Fruit fly (Drosophila melanogaster) whole organism, embryonic: ENCODE data around the gene CG31921.
A peak's percentile ranks its signal among the peaks of the same experiment; 100 is the strongest.

Experiments used
- ATbp ChIP-seq: fragments of 200-800 bp; sonication (Bioruptor generic); optimal IDR thresholded peaks from 2 replicates; lab custom pipeline; 2017; ENCODE audit warnings: missing biosample characterization, mild to moderate bottlenecking, missing genetic modification characterization, missing genetic modification reagents
- CG10147 ChIP-seq: fragments of 200-800 bp; sonication (Bioruptor generic); optimal IDR thresholded peaks from 2 replicates; lab custom pipeline; 2019; ENCODE audit warnings: missing biosample characterization, mild to moderate bottlenecking, missing genetic modification characterization, moderate library complexity
- CG10274 ChIP-seq: fragments of 200-800 bp; sonication (Bioruptor generic); optimal IDR thresholded peaks from 3 replicates; lab custom pipeline; 2017; ENCODE audit warnings: missing biosample characterization, mild to moderate bottlenecking, missing genetic modification characterization
- CG10321 ChIP-seq: fragments of 200-800 bp; sonication (Bioruptor generic); IDR thresholded peaks from 2 replicates; pipeline ENCODE4 v1.3.6; 2022; ENCODE audit warnings: missing biosample characterization, missing genetic modification characterization
- CG12219 ChIP-seq: fragments of 200-800 bp; sonication (Bioruptor generic); optimal IDR thresholded peaks from 3 replicates; lab custom pipeline; 2018; ENCODE audit warnings: missing biosample characterization, mild to moderate bottlenecking, missing genetic modification characterization
- CG12659 ChIP-seq: fragments of 200-800 bp; sonication (Bioruptor generic); optimal IDR thresholded peaks from 3 replicates; lab custom pipeline; 2017; ENCODE audit warnings: mild to moderate bottlenecking, missing biosample characterization, missing genetic modification reagents, missing genetic modification characterization
- CG14965 ChIP-seq: fragments of 200-800 bp; sonication (Bioruptor generic); optimal IDR thresholded peaks from 2 replicates; lab custom pipeline; 2016; ENCODE audit warnings: missing biosample characterization, missing genetic modification characterization, borderline replicate concordance
- CG15514 ChIP-seq: fragments of 200-800 bp; sonication (Bioruptor generic); optimal IDR thresholded peaks from 3 replicates; lab custom pipeline; 2017; ENCODE audit warnings: missing biosample characterization, missing genetic modification characterization, mild to moderate bottlenecking, moderate library complexity, missing genetic modification reagents
- CG1602 ChIP-seq: fragments of 200-800 bp; sonication (Bioruptor generic); optimal IDR thresholded peaks from 3 replicates; lab custom pipeline; 2016; ENCODE audit warnings: missing biosample characterization, missing genetic modification characterization
- CG16863 ChIP-seq: fragments of 200-800 bp; sonication (Bioruptor generic); optimal IDR thresholded peaks from 3 replicates; lab custom pipeline; 2016; ENCODE audit warnings: missing biosample characterization, missing genetic modification characterization
- CG17328 ChIP-seq: fragments of 200-800 bp; sonication (Bioruptor generic); IDR thresholded peaks from 2 replicates; pipeline ENCODE4 v1.3.6; 2022; ENCODE audit warnings: missing biosample characterization, missing genetic modification characterization
- CG2202 ChIP-seq: fragments of 200-800 bp; sonication (Bioruptor generic); optimal IDR thresholded peaks from 2 replicates; lab custom pipeline; 2018; ENCODE audit warnings: missing biosample characterization, mild to moderate bottlenecking, missing genetic modification characterization
- CG30020 ChIP-seq: fragments of 200-800 bp; optimal IDR thresholded peaks from 2 replicates; lab custom pipeline; 2019; ENCODE audit warnings: missing biosample characterization, mild to moderate bottlenecking, missing genetic modification characterization, moderate library complexity
- CG43689 ChIP-seq: fragments of 200-800 bp; sonication (Bioruptor generic); IDR thresholded peaks from 2 replicates; pipeline ENCODE4 v1.3.6; 2022; ENCODE audit warnings: missing biosample characterization, missing genetic modification characterization
- CG4404 ChIP-seq: fragments of 200-800 bp; sonication (Bioruptor generic); IDR thresholded peaks from 2 replicates; pipeline ENCODE4 v1.3.6; 2022; ENCODE audit warnings: missing biosample characterization, missing genetic modification characterization
- CG4424 ChIP-seq: fragments of 200-800 bp; sonication (Bioruptor generic); optimal IDR thresholded peaks from 3 replicates; lab custom pipeline; 2016; ENCODE audit warnings: missing biosample characterization, missing genetic modification characterization
- CG6689 ChIP-seq: fragments of 200-800 bp; sonication (Bioruptor generic); IDR thresholded peaks from 2 replicates; pipeline ENCODE4 v1.3.6; 2022; ENCODE audit warnings: missing biosample characterization, missing genetic modification characterization
- CG7839 ChIP-seq: fragments of 200-800 bp; sonication (Bioruptor generic); optimal IDR thresholded peaks from 3 replicates; lab custom pipeline; 2018; ENCODE audit warnings: missing biosample characterization, mild to moderate bottlenecking, missing genetic modification characterization, moderate library complexity
- CG7987 ChIP-seq: fragments of 200-800 bp; sonication (Bioruptor generic); optimal IDR thresholded peaks from 2 replicates; lab custom pipeline; 2018; ENCODE audit warnings: missing biosample characterization, mild to moderate bottlenecking, missing genetic modification characterization, moderate library complexity
- CG8478 ChIP-seq: fragments of >200 bp; optimal IDR thresholded peaks from 2 replicates; lab custom pipeline; 2018
- Deaf1 ChIP-seq: fragments of 200-800 bp; optimal IDR thresholded peaks from 3 replicates; lab custom pipeline; 2019; ENCODE audit warnings: missing biosample characterization, mild to moderate bottlenecking, missing genetic modification characterization, moderate library complexity
- Dek ChIP-seq: fragments of 200-800 bp; sonication (Bioruptor generic); optimal IDR thresholded peaks from 3 replicates; lab custom pipeline; 2019; ENCODE audit warnings: missing biosample characterization, mild to moderate bottlenecking, missing genetic modification characterization, moderate library complexity
- Fer3 ChIP-seq: fragments of 200-800 bp; sonication (Bioruptor generic); optimal IDR thresholded peaks from 2 replicates; lab custom pipeline; 2018; ENCODE audit warnings: missing biosample characterization, mild to moderate bottlenecking, missing genetic modification characterization, moderate library complexity
- GATAe ChIP-seq: fragments of 200-800 bp; sonication (Bioruptor generic); conservative IDR thresholded peaks from 2 replicates; pipeline ENCODE4 v1.3.6; 2022; ENCODE audit warnings: missing biosample characterization, missing genetic modification characterization
- Jarid2 ChIP-seq: fragments of 200-800 bp; sonication (Bioruptor generic); optimal IDR thresholded peaks from 3 replicates; lab custom pipeline; 2017; ENCODE audit warnings: mild to moderate bottlenecking, missing biosample characterization, missing genetic modification reagents, missing genetic modification characterization
- Mad ChIP-seq: fragments of 200-800 bp; sonication (Bioruptor generic); optimal IDR thresholded peaks from 2 replicates; lab custom pipeline; 2016; ENCODE audit warnings: missing biosample characterization, missing genetic modification characterization
- Med ChIP-seq: fragments of 200-800 bp; sonication (Bioruptor generic); peaks from one replicate; lab custom pipeline; 2016; ENCODE audit warnings: missing biosample characterization, missing genetic modification characterization, mild to moderate bottlenecking, inconsistent platforms, moderate library complexity
- NFAT ChIP-seq: fragments of 200-800 bp; sonication (Bioruptor generic); IDR thresholded peaks from 2 replicates; pipeline ENCODE4 v1.3.6; 2022; ENCODE audit warnings: missing biosample characterization, missing genetic modification characterization
- NK7.1 ChIP-seq: fragments of 200-800 bp; sonication (Bioruptor generic); optimal IDR thresholded peaks from 3 replicates; lab custom pipeline; 2016; ENCODE audit warnings: missing biosample characterization, missing genetic modification characterization
- Nf-YA ChIP-seq: fragments of 200-800 bp; sonication (Bioruptor generic); IDR thresholded peaks from 2 replicates; pipeline ENCODE4 v1.3.6; 2022; ENCODE audit warnings: missing biosample characterization, missing genetic modification characterization
- Nf-YC ChIP-seq: fragments of 200-800 bp; optimal IDR thresholded peaks from 3 replicates; lab custom pipeline; 2019; ENCODE audit warnings: missing biosample characterization, mild to moderate bottlenecking, missing genetic modification characterization, moderate library complexity
- Sox102F ChIP-seq: fragments of 200-800 bp; sonication (Bioruptor generic); optimal IDR thresholded peaks from 2 replicates; lab custom pipeline; 2018; ENCODE audit warnings: missing biosample characterization, mild to moderate bottlenecking, missing genetic modification characterization, moderate library complexity
- abd-A ChIP-seq: fragments of 200-800 bp; sonication (Bioruptor generic); optimal IDR thresholded peaks from 3 replicates; lab custom pipeline; 2019; ENCODE audit warnings: missing biosample characterization, mild to moderate bottlenecking, missing genetic modification characterization, moderate library complexity
- al ChIP-seq: fragments of 200-800 bp; sonication (Bioruptor generic); IDR thresholded peaks from 2 replicates; pipeline ENCODE4 v1.3.6; 2022; ENCODE audit warnings: missing biosample characterization, missing genetic modification characterization
- ara ChIP-seq: fragments of 200-800 bp; sonication (Bioruptor generic); IDR thresholded peaks from 2 replicates; pipeline ENCODE4 v1.3.6; 2022; ENCODE audit warnings: missing biosample characterization, missing genetic modification characterization
- chif ChIP-seq, 2 experiments: fragments of 200-800 bp; sonication (Bioruptor generic); optimal IDR thresholded peaks; 3 replicates each; lab custom pipeline; 2016; ENCODE audit warnings: missing biosample characterization in 2 of 2, missing genetic modification characterization in 2 of 2
- gce ChIP-seq: fragments of 200-800 bp; sonication (Bioruptor generic); IDR thresholded peaks from 3 replicates; pipeline ENCODE4 v1.3.6; 2022; ENCODE audit warnings: missing biosample characterization, missing genetic modification characterization
- gfzf ChIP-seq: fragments of 200-800 bp; sonication (Bioruptor generic); optimal IDR thresholded peaks from 2 replicates; lab custom pipeline; 2016; ENCODE audit warnings: missing biosample characterization, mild to moderate bottlenecking, missing genetic modification characterization, moderate library complexity
- gsb ChIP-seq: fragments of 200-800 bp; sonication (Bioruptor generic); IDR thresholded peaks from 2 replicates; pipeline ENCODE4 v1.3.6; 2022; ENCODE audit warnings: missing biosample characterization, missing genetic modification characterization
- ind ChIP-seq: fragments of 200-800 bp; sonication (Bioruptor generic); optimal IDR thresholded peaks from 3 replicates; lab custom pipeline; 2016; ENCODE audit warnings: missing biosample characterization, missing genetic modification characterization
- ken ChIP-seq: fragments of 200-800 bp; sonication (Bioruptor generic); IDR thresholded peaks from 3 replicates; pipeline ENCODE4 v1.3.6; 2022; ENCODE audit warnings: missing biosample characterization, missing genetic modification characterization
- lmd ChIP-seq: fragments of 200-800 bp; sonication (Bioruptor generic); IDR thresholded peaks from 2 replicates; pipeline ENCODE4 v1.3.6; 2022; ENCODE audit warnings: missing biosample characterization, missing genetic modification characterization
- luna ChIP-seq: fragments of 200-800 bp; sonication (Bioruptor generic); optimal IDR thresholded peaks from 2 replicates; lab custom pipeline; 2016; ENCODE audit warnings: missing biosample characterization, missing genetic modification characterization
- mirr ChIP-seq: fragments of 200-800 bp; sonication (Bioruptor generic); optimal IDR thresholded peaks from 3 replicates; lab custom pipeline; 2018; ENCODE audit warnings: missing biosample characterization, mild to moderate bottlenecking, missing genetic modification characterization
- onecut ChIP-seq: fragments of 200-800 bp; sonication (Bioruptor generic); IDR thresholded peaks from 2 replicates; pipeline ENCODE4 v1.3.6; 2022; ENCODE audit warnings: missing biosample characterization, missing genetic modification characterization
- sim ChIP-seq: fragments of 200-800 bp; sonication (Bioruptor generic); IDR thresholded peaks from 2 replicates; pipeline ENCODE4 v1.3.6; 2022; ENCODE audit warnings: missing biosample characterization, missing genetic modification characterization
- slp2 ChIP-seq: fragments of 200-800 bp; sonication (Bioruptor generic); optimal IDR thresholded peaks from 2 replicates; lab custom pipeline; 2016; ENCODE audit warnings: missing biosample characterization, missing genetic modification characterization
- sna ChIP-seq: fragments of 200-800 bp; sonication (Bioruptor generic); IDR thresholded peaks from 2 replicates; pipeline ENCODE4 v1.3.6; 2022; ENCODE audit warnings: missing biosample characterization, missing genetic modification characterization; ENCODE audit not compliant: partially characterized antibody
- tap ChIP-seq: fragments of 200-800 bp; optimal IDR thresholded peaks from 3 replicates; lab custom pipeline; 2019; ENCODE audit warnings: missing biosample characterization, mild to moderate bottlenecking, missing genetic modification characterization, moderate library complexity
- trh ChIP-seq: fragments of 200-800 bp; sonication (Bioruptor generic); optimal IDR thresholded peaks from 2 replicates; lab custom pipeline; 2016; ENCODE audit warnings: missing biosample characterization, missing genetic modification characterization
- twi ChIP-seq: fragments of 200-800 bp; optimal IDR thresholded peaks from 2 replicates; lab custom pipeline; 2019; ENCODE audit warnings: missing biosample characterization, mild to moderate bottlenecking, missing genetic modification characterization, moderate library complexity
- wek ChIP-seq: fragments of 200-800 bp; sonication (Bioruptor generic); optimal IDR thresholded peaks from 3 replicates; lab custom pipeline; 2018; ENCODE audit warnings: missing biosample characterization, mild to moderate bottlenecking, missing genetic modification characterization, moderate library complexity

The CG31921 gene

dm6 chr2L:291657-292056, 40.5 kb downstream of the CG31921 start, which contains the start of gene CG3625 (continued):
- TF ChIP-seq trh (GFP tag; lab: Kevin White, UChicago) (no peak), CG30020 (tag; lab: Kevin White, UChicago) (no peak), Deaf1 (peak; percentile 86), CG43689 (GFP tag; lab: Robert Waterston, UW) (no peak), GATAe (GFP tag; lab: Robert Waterston, UW) (no peak), CG12659 (no peak), chif (GFP tag; optimal IDR thresholded peaks at IDR 0.05; lab: Kevin White, UChicago) (no peak), wek (GFP tag; lab: Kevin White, UChicago) (no peak), CG7987 (no peak), CG16863 (GFP tag; lab: Kevin White, UChicago) (no peak), CG7839 (no peak), tap (no peak), onecut (GFP tag; lab: Robert Waterston, UW) (no peak), ATbp (GFP tag; lab: Kevin White, UChicago) (no peak), CG2202 (no peak), CG17328 (GFP tag; lab: Robert Waterston, UW) (no peak), CG14965 (GFP tag; lab: Kevin White, UChicago) (no peak), CG10321 (0 out of 2 replicates have a peak, but pooled peaks have one; percentile 19), Nf-YA (GFP tag; lab: Robert Waterston, UW) (no peak), Dek (tag; lab: Kevin White, UChicago) (no peak), twi (tag; lab: Kevin White, UChicago) (no peak), CG4404 (no peak), lmd (0 out of 2 replicates have a peak, but pooled peaks have one; percentile 9), al (GFP tag; lab: Robert Waterston, UW) (no peak), mirr (GFP tag; lab: Kevin White, UChicago) (no peak), CG1602 (GFP tag; lab: Kevin White, UChicago) (no peak), gsb (GFP tag; lab: Robert Waterston, UW) (no peak), CG12219 (GFP tag; lab: Kevin White, UChicago) (no peak), NFAT (GFP tag; lab: Robert Waterston, UW) (no peak), gce (GFP tag; lab: Robert Waterston, UW) (no peak), CG6689 (GFP tag; lab: Robert Waterston, UW) (no peak), Fer3 (no peak), Mad (GFP tag; lab: Kevin White, UChicago) (no peak), ind (GFP tag; lab: Kevin White, UChicago) (no peak), sna (GFP tag; lab: Robert Waterston, UW) (peak; percentile 10; the same call in 1 of the 2 replicates), sim (no peak), CG4424 (no peak), gfzf (GFP tag; lab: Kevin White, UChicago) (no peak), slp2 (GFP tag; lab: Kevin White, UChicago) (no peak), Med (GFP tag; lab: Kevin White, UChicago) (peak; percentile 81), Sox102F (GFP tag; lab: Kevin White, UChicago) (no peak), CG15514 (peak; percentile 22), CG10147 (no peak), CG10274 (GFP tag; lab: Kevin White, UChicago) (no peak), NK7.1 (GFP tag; lab: Kevin White, UChicago) (no peak), ara (GFP tag; lab: Robert Waterston, UW) (no peak), abd-A (peak; percentile 69), ken (GFP tag; lab: Robert Waterston, UW) (0 out of 3 replicates have a peak, but pooled peaks have one; percentile 29), CG8478 (no peak), Nf-YC (tag; lab: Kevin White, UChicago) (peak; percentile 49), Jarid2 (no peak), luna (GFP tag; lab: Kevin White, UChicago) (no peak)
